Worm (Caenorhabditis elegans) whole organism, L4 larva: ENCODE data around the gene B0554.4.

Experiments used
- F44E2.7 ChIP-seq: fragments of 200-800 bp; sonication (Bioruptor generic); IDR thresholded peaks from 2 replicates; pipeline ENCODE4 v2.1.2; 2022; ENCODE audit warnings: missing genetic modification characterization, missing compliant biosample characterization
- T20F7.1 ChIP-seq: fragments of 200-800 bp; sonication (Bioruptor generic); optimal IDR thresholded peaks from 2 replicates; lab custom pipeline; 2018; ENCODE audit warnings: mild to moderate bottlenecking, missing genetic modification characterization, missing compliant biosample characterization
- Y105C5A.15 ChIP-seq: fragments of 200-800 bp; sonication (Bioruptor generic); IDR thresholded peaks from 2 replicates; pipeline ENCODE4 v1.3.6; 2022; ENCODE audit warnings: missing genetic modification characterization, missing compliant biosample characterization
- Y5F2A.4 ChIP-seq: fragments of 200-800 bp; sonication (Bioruptor generic); optimal IDR thresholded peaks from 2 replicates; lab custom pipeline; 2018; ENCODE audit warnings: mild to moderate bottlenecking, missing genetic modification characterization, missing compliant biosample characterization
- Y75B8A.6 ChIP-seq: fragments of 200-800 bp; sonication (Bioruptor generic); IDR thresholded peaks from 2 replicates; pipeline ENCODE4 v1.3.6; 2022; ENCODE audit warnings: missing genetic modification reagents, missing genetic modification characterization, missing compliant biosample characterization
- ama-1 ChIP-seq: fragments of 150-350 bp; optimal IDR thresholded peaks from 2 replicates; lab custom pipeline; 2014; ENCODE audit warnings: inconsistent platforms, mixed read lengths
- ceh-44 ChIP-seq: fragments of 200-800 bp; sonication (Bioruptor generic); IDR thresholded peaks from 2 replicates; pipeline ENCODE4 v1.3.6; 2022; ENCODE audit warnings: missing genetic modification reagents, missing genetic modification characterization, missing compliant biosample characterization
- ceh-82 ChIP-seq: sonication (generic microtip); optimal IDR thresholded peaks from 2 replicates; lab custom pipeline; 2017; ENCODE audit warnings: missing biosample characterization, missing genetic modification characterization
- daf-16 ChIP-seq, 3 experiments: sonication (generic microtip); optimal IDR thresholded peaks; 2 replicates each; lab custom pipeline; 2016 to 2017; ENCODE audit warnings: missing genetic modification characterization in 3 of 3, missing genetic modification reagents in 3 of 3, mild to moderate bottlenecking in 2 of 3, missing compliant biosample characterization in 2 of 3, missing biosample characterization in 1 of 3, moderate library complexity in 1 of 3
- daf-19 ChIP-seq: fragments of 200-800 bp; sonication (Bioruptor generic); conservative IDR thresholded peaks from 2 replicates; pipeline ENCODE4 v1.3.6; 2022; ENCODE audit warnings: missing genetic modification characterization, missing compliant biosample characterization
- dmd-6 ChIP-seq: fragments of 200-800 bp; sonication (Bioruptor generic); IDR thresholded peaks from 2 replicates; pipeline ENCODE4 v1.3.6; 2022; ENCODE audit warnings: missing genetic modification reagents, missing genetic modification characterization, missing compliant biosample characterization
- dmd-8 ChIP-seq: fragments of 200-800 bp; sonication (Bioruptor generic); IDR thresholded peaks from 2 replicates; pipeline ENCODE4 v1.3.6; 2022; ENCODE audit warnings: missing genetic modification characterization, missing compliant biosample characterization
- dpl-1 ChIP-seq: fragments of 150-350 bp; optimal IDR thresholded peaks from 2 replicates; lab custom pipeline; 2014; ENCODE audit warnings: missing biosample characterization, missing genetic modification reagents, missing genetic modification characterization
- dve-1 ChIP-seq: sonication (generic microtip); optimal IDR thresholded peaks from 2 replicates; lab custom pipeline; 2017; ENCODE audit warnings: antibody characterized with exemption, mild to moderate bottlenecking, missing genetic modification characterization, missing compliant biosample characterization; ENCODE audit not compliant: insufficient read depth
- egl-27 ChIP-seq: sonication (generic microtip); optimal IDR thresholded peaks from 3 replicates; lab custom pipeline; 2017; ENCODE audit warnings: missing biosample characterization, missing genetic modification reagents, missing genetic modification characterization
- gei-8 ChIP-seq: fragments of 200-800 bp; sonication (Bioruptor generic); optimal IDR thresholded peaks from 2 replicates; lab custom pipeline; 2018; ENCODE audit warnings: mild to moderate bottlenecking, missing genetic modification characterization, missing compliant biosample characterization
- hlh-11 ChIP-seq: fragments of 200-800 bp; sonication (Bioruptor generic); optimal IDR thresholded peaks from 2 replicates; lab custom pipeline; 2018; ENCODE audit warnings: mild to moderate bottlenecking, missing genetic modification characterization, missing compliant biosample characterization
- hlh-30 ChIP-seq: sonication (generic microtip); optimal IDR thresholded peaks from 2 replicates; lab custom pipeline; 2017; ENCODE audit warnings: antibody characterized with exemption, mild to moderate bottlenecking, missing genetic modification characterization, missing compliant biosample characterization; ENCODE audit not compliant: insufficient read depth
- lin-29 ChIP-seq: fragments of 200-800 bp; sonication (Bioruptor generic); IDR thresholded peaks from 2 replicates; pipeline ENCODE4 v1.3.6; 2022; ENCODE audit warnings: missing genetic modification reagents, missing genetic modification characterization, missing compliant biosample characterization
- lir-3 ChIP-seq: sonication (generic microtip); optimal IDR thresholded peaks from 2 replicates; lab custom pipeline; 2016; ENCODE audit warnings: mild to moderate bottlenecking, missing genetic modification characterization, missing compliant biosample characterization
- lsy-2 ChIP-seq, 2 experiments: fragments of 150-350 bp in 1 of 2; sonication (generic microtip) in 1 of 2; optimal IDR thresholded peaks; 2 replicates each; lab custom pipeline; 2014 to 2017; ENCODE audit warnings: missing biosample characterization in 2 of 2, missing genetic modification characterization in 2 of 2
- madf-5 ChIP-seq, 2 experiments: fragments of 200-800 bp; sonication (Bioruptor generic); IDR thresholded peaks; 2 replicates each; pipeline ENCODE4 v1.3.6; 2022; ENCODE audit warnings: missing compliant biosample characterization in 2 of 2, missing genetic modification characterization in 2 of 2
- mdl-1 ChIP-seq, 2 experiments: fragments of 150-350 bp in 1 of 2; sonication (generic microtip) in 1 of 2; optimal IDR thresholded peaks; 2 replicates each; lab custom pipeline; 2014 to 2017; ENCODE audit warnings: missing biosample characterization in 2 of 2, missing genetic modification characterization in 2 of 2
- mdt-29 ChIP-seq: fragments of 200-800 bp; sonication (Bioruptor generic); IDR thresholded peaks from 2 replicates; pipeline ENCODE4 v1.3.6; 2022; ENCODE audit warnings: missing genetic modification reagents, missing genetic modification characterization, missing compliant biosample characterization
- mes-2 ChIP-seq: sonication (generic microtip); optimal IDR thresholded peaks from 2 replicates; lab custom pipeline; 2016; ENCODE audit warnings: missing genotype, mild to moderate bottlenecking, missing genetic modification characterization, missing compliant biosample characterization; ENCODE audit not compliant: poor library complexity, severe bottlenecking
- mxl-3 ChIP-seq: fragments of 200-800 bp; sonication (Bioruptor generic); optimal IDR thresholded peaks from 2 replicates; lab custom pipeline; 2018; ENCODE audit warnings: mild to moderate bottlenecking, missing genetic modification characterization, missing compliant biosample characterization
- nhr-102 ChIP-seq: sonication (generic microtip); optimal IDR thresholded peaks from 2 replicates; lab custom pipeline; 2016; ENCODE audit warnings: mild to moderate bottlenecking, missing genetic modification characterization, moderate library complexity, missing compliant biosample characterization
- nhr-11 ChIP-seq: fragments of 150-350 bp; optimal IDR thresholded peaks from 2 replicates; lab custom pipeline; 2014; ENCODE audit warnings: missing biosample characterization, missing genetic modification characterization
- nhr-111 ChIP-seq: fragments of 200-800 bp; sonication (Bioruptor generic); optimal IDR thresholded peaks from 2 replicates; lab custom pipeline; 2018; ENCODE audit warnings: mild to moderate bottlenecking, missing genetic modification characterization, missing compliant biosample characterization
- nhr-237 ChIP-seq: sonication (generic microtip); optimal IDR thresholded peaks from 2 replicates; lab custom pipeline; 2017; ENCODE audit warnings: missing biosample characterization, missing genetic modification characterization
- nhr-28 ChIP-seq: fragments of 150-350 bp; optimal IDR thresholded peaks from 2 replicates; lab custom pipeline; 2014; ENCODE audit warnings: missing biosample characterization, missing genetic modification characterization
- nhr-48 ChIP-seq: sonication (generic microtip); optimal IDR thresholded peaks from 2 replicates; lab custom pipeline; 2016; ENCODE audit warnings: mild to moderate bottlenecking, missing genetic modification characterization, missing compliant biosample characterization
- nhr-77 ChIP-seq: fragments of 150-350 bp; optimal IDR thresholded peaks from 2 replicates; lab custom pipeline; 2014; ENCODE audit warnings: missing biosample characterization, missing genetic modification characterization
- php-3 ChIP-seq: fragments of 200-800 bp; sonication (Bioruptor generic); IDR thresholded peaks from 2 replicates; pipeline ENCODE4 v1.3.6; 2022; ENCODE audit warnings: missing genetic modification reagents, missing genetic modification characterization, missing compliant biosample characterization
- pqm-1 ChIP-seq: sonication (generic microtip); optimal IDR thresholded peaks from 2 replicates; lab custom pipeline; 2017; ENCODE audit warnings: missing biosample characterization, missing genetic modification characterization
- set-16 ChIP-seq: fragments of 200-800 bp; sonication (Bioruptor generic); IDR thresholded peaks from 2 replicates; pipeline ENCODE4 v1.3.6; 2022; ENCODE audit warnings: missing genetic modification reagents, missing genetic modification characterization, missing compliant biosample characterization
- spr-3 ChIP-seq: fragments of 200-800 bp; sonication (Bioruptor generic); optimal IDR thresholded peaks from 2 replicates; lab custom pipeline; 2018; ENCODE audit warnings: mild to moderate bottlenecking, missing genetic modification characterization, missing compliant biosample characterization
- tra-1 ChIP-seq: fragments of 200-800 bp; sonication (Bioruptor generic); IDR thresholded peaks from 2 replicates; pipeline ENCODE4 v1.3.6; 2022; ENCODE audit warnings: missing genetic modification reagents, missing genetic modification characterization, missing compliant biosample characterization
- zfp-2 ChIP-seq: sonication (generic microtip); optimal IDR thresholded peaks from 2 replicates; lab custom pipeline; 2016; ENCODE audit warnings: mild to moderate bottlenecking, missing genetic modification characterization, missing compliant biosample characterization
- ztf-11 ChIP-seq: fragments of 150-350 bp; optimal IDR thresholded peaks from 2 replicates; lab custom pipeline; 2014; ENCODE audit warnings: missing biosample characterization, missing genetic modification characterization

The B0554.4 gene

DNA sequence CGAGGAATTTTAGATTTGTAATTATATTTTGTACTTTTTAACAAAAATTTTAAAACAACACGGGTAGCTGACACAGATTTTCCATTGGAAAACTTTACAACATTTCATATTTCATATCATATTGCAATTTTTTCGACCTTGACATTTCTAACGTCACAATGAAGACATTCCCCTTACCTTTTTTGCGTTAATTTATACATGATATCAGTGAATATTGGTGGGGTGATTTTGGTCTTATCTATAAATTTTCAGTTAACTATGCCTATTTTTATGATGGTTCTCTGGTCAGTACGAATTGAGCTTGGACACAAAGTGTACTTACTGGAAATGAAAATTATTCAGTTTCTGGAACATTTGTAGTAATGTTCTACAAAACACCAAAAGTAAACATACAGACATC is 44.4 kb upstream of the B0554.4 start:
- TF ChIP-seq dve-1 (tag; lab: Kevin White, UChicago) (peak; percentile 82), hlh-11 (tag; lab: Kevin White, UChicago) (peak; percentile 21), daf-19 (GFP tag; lab: Robert Waterston, UW) (no peak), pqm-1 (tag; lab: Kevin White, UChicago) (peak; percentile 73), nhr-28 (tag; lab: Kevin White, UChicago) (peak; percentile 78), ama-1 (lab: Kevin White, UChicago) (no peak), lsy-2 (tag; optimal IDR thresholded peaks at IDR 0.05; lab: Kevin White, UChicago) (peak in 1 of 2 experiments; percentile 16), daf-16 (GFP tag; optimal IDR thresholded peaks at IDR 0.05; lab: Kevin White, UChicago) (no peak), daf-16 (tag; optimal IDR thresholded peaks at IDR 0.05; lab: Kevin White, UChicago) (peak; percentile 66), dmd-6 (peak; percentile 70)
- TF ChIP-seq, all 104 proteins: peak for 7

DNA sequence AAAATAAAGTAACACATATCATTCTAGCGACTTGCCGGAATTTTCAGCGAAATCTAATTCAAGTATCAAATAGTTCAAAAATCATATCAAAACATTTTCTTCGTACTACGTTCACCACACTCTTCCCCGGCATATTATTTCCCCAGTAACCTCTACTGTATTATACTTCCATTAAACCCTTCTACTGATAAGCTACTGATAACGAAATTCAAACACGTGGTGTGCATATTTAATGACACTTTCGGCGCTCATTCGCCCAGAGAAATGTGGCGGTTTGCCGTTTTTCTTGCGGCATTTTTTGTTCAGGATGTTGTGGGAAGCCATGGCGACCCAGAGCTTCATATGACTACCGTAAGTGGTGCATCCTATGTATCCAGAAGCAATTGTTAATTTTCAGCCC is 43.5 kb upstream of the B0554.4 start, which contains the start of gene lipl-5:
lipl-5 (plus strand) TSS at position 259 of the 400 bp plus-strand sequence.
- TF ChIP-seq ceh-44 (no peak), hlh-11 (tag; lab: Kevin White, UChicago) (peak; percentile 73), php-3 (GFP tag; lab: Robert Waterston, UW) (peak; percentile 87), nhr-48 (tag; lab: Kevin White, UChicago) (peak; percentile 7), tra-1 (GFP tag; lab: Robert Waterston, UW) (0 out of 2 replicates have a peak, but pooled peaks have one; percentile 34), dpl-1 (no peak), mdl-1 (tag; optimal IDR thresholded peaks at IDR 0.05; lab: Kevin White, UChicago) (peak in 1 of 2 experiments; percentile 48), daf-16 (GFP tag; optimal IDR thresholded peaks at IDR 0.05; lab: Kevin White, UChicago) (no peak), daf-16 (tag; optimal IDR thresholded peaks at IDR 0.05; lab: Kevin White, UChicago) (peak; percentile 72), set-16 (no peak), nhr-102 (tag; lab: Kevin White, UChicago) (peak; percentile 48), mxl-3 (peak; percentile 83), pqm-1 (tag; lab: Kevin White, UChicago) (peak; percentile 85), madf-5 (GFP tag; IDR thresholded peaks at IDR 0.05; lab: Robert Waterston, UW) (no peak), nhr-28 (tag; lab: Kevin White, UChicago) (peak; percentile 96), nhr-77 (peak; percentile 86), hlh-30 (peak; percentile 50), dmd-6 (peak; percentile 90), mes-2 (tag; lab: Kevin White, UChicago) (peak; percentile 27), mdt-29 (GFP tag; lab: Robert Waterston, UW) (no peak), dve-1 (tag; lab: Kevin White, UChicago) (peak; percentile 65), spr-3 (no peak), nhr-237 (no peak)

DNA sequence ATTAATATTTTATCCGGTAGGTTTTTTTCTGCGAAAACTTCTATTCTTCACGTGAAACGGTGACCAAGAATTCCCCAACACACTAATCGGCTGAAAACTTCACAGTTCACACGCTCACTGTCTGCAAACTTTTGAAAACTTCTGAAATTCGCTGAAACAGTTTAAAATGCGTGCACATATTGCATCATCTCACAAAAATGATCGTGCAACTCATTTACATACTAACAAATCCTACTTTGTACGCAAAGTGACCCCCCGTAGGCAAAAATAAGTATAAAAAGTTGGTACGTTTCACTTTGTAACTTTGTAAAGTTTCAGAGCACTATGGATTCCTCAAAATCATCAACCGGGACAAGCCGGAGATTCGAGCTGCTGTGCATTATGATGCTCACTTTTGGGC is 40.5 kb upstream of the B0554.4 start, which contains the start of gene ZK6.6:
ZK6.6 (plus strand) TSS at position 301 of the 400 bp plus-strand sequence.
- TF ChIP-seq Y75B8A.6 (GFP tag; lab: Robert Waterston, UW) (no peak), gei-8 (GFP tag; lab: Kevin White, UChicago) (peak; percentile 20)

DNA sequence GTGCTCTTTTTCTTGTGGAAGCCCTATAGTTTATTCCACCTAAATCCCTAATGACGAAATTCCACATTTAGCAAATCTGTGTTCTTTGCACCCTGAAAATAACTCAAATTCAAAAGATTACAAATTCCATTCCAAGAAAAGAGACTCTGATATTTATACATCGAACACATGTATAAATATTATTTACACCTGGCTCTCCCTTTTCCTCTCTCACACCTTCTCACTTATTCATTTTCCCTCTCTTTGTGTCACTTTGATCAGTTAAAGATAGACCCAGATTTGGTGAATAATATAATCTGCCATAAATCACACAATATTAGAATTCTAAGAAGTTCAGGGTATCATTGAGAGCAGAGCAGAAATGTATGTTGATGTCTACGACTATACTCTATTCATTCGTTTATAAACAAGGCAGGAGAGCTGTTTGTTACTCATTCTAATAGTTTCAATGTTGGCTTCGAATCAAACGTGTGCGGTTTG is 36.7 kb upstream of the B0554.4 start, which contains the start of gene nhr-254:
nhr-254 (plus strand) TSS at position 430 of the 480 bp plus-strand sequence.
- peak; percentile 31 for TF ChIP-seq nhr-11 (tag; lab: Kevin White, UChicago)
- no peak for TF ChIP-seq Y5F2A.4
- TF ChIP-seq, all 104 proteins: peak for 1

DNA sequence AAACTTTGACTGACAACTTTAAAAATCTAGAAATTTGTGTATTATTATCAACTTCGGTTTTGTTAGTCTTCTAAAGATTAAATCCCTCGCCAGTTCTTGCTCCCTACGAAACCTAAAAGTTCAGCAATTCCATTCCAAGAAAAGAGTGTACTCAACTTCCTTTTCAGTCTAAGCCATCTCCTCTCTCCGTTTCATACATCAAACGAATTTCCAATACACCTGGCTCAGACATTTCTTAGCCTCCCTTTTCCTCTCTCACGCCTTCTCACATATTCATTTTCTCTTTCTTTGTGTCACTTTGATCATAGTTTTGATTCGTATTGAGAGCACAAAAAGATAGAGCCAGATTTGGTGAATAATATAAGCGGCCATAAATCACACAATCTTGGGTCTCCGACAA is 32.6 kb upstream of the B0554.4 start, which contains the start of gene nhr-253:
nhr-253 (plus strand) TSS at position 285 of the 400 bp plus-strand sequence.
- TF ChIP-seq dmd-8 (GFP tag; lab: Robert Waterston, UW) (no peak), F44E2.7 (no peak), Y105C5A.15 (GFP tag; lab: Robert Waterston, UW) (no peak), gei-8 (GFP tag; lab: Kevin White, UChicago) (no peak), nhr-111 (GFP tag; lab: Kevin White, UChicago) (no peak), lin-29 (no peak), ztf-11 (tag; lab: Kevin White, UChicago) (no peak), php-3 (GFP tag; lab: Robert Waterston, UW) (no peak), lir-3 (tag; lab: Kevin White, UChicago) (no peak), daf-19 (GFP tag; lab: Robert Waterston, UW) (no peak), set-16 (no peak), ceh-82 (tag; lab: Kevin White, UChicago) (no peak), Y75B8A.6 (GFP tag; lab: Robert Waterston, UW) (no peak), egl-27 (tag; lab: Kevin White, UChicago) (no peak), T20F7.1 (GFP tag; lab: Kevin White, UChicago) (no peak), zfp-2 (no peak)
